Worm (Caenorhabditis elegans): ENCODE results near the gene nas-1.

nas-1 gene

ce11 chrIII:13439415-13439814 is 33.8 kb downstream of the nas-1 start, which contains the start of gene ciao-2B:
Gene ciao-2B, minus strand, starts transcription at chrIII:13439544.
- TF ChIP-seq fkh-4 (tag; optimal IDR thresholded peaks at IDR 0.05; ENCODE audit: borderline replicate concordance): peak; percentile 5
- peak; percentile 79 to 89 (median 87) for TF ChIP-seq dpl-1 (GFP tag; optimal IDR thresholded peaks at IDR 0.05)
- no peak for TF ChIP-seq fkh-8 (tag; optimal IDR thresholded peaks at IDR 0.05)
- peak; percentile 9; the same call in 1 of the 2 replicates for TF ChIP-seq unc-98 (GFP tag; IDR thresholded peaks at IDR 0.05)
- TF ChIP-seq C04F5.9 (tag; optimal IDR thresholded peaks at IDR 0.05): no peak
- TF ChIP-seq skn-1 (tag; optimal IDR thresholded peaks at IDR 0.05): peak; percentile 19
- no peak for TF ChIP-seq nhr-20 (tag; optimal IDR thresholded peaks at IDR 0.05)
- peak; percentile 62 for TF ChIP-seq nhr-90 (tag; optimal IDR thresholded peaks at IDR 0.05; ENCODE audit: poor library complexity)
- TF ChIP-seq ces-1 (GFP tag; optimal IDR thresholded peaks at IDR 0.05): no peak
- TF ChIP-seq mep-1 (tag; optimal IDR thresholded peaks at IDR 0.05): peak; percentile 0
- TF ChIP-seq lir-3 (tag; optimal IDR thresholded peaks at IDR 0.05; ENCODE audit: poor library complexity): peak; percentile 76
- no peak for TF ChIP-seq ztf-4 (tag; optimal IDR thresholded peaks at IDR 0.05)
- peak in 1 of 2 experiments; percentile 47 for TF ChIP-seq ztf-11 (tag; optimal IDR thresholded peaks at IDR 0.05)
- no peak for TF ChIP-seq unc-86 (tag; optimal IDR thresholded peaks at IDR 0.05)
- TF ChIP-seq Y116A8C.19 (tag; optimal IDR thresholded peaks at IDR 0.05; ENCODE audit: borderline replicate concordance): no peak
- peak; percentile 83 for TF ChIP-seq ceh-90 (tag; optimal IDR thresholded peaks at IDR 0.05)
- TF ChIP-seq aly-2 (tag; optimal IDR thresholded peaks at IDR 0.05): no peak
- TF ChIP-seq dsc-1 (tag; optimal IDR thresholded peaks at IDR 0.05): peak; percentile 52
- peak; percentile 59 for TF ChIP-seq tbx-2 (tag; optimal IDR thresholded peaks at IDR 0.05)
- TF ChIP-seq sox-4 (tag; optimal IDR thresholded peaks at IDR 0.05): peak; percentile 6
- TF ChIP-seq jun-1 (tag; optimal IDR thresholded peaks at IDR 0.05): no peak
- TF ChIP-seq egl-13 (tag; optimal IDR thresholded peaks at IDR 0.05): peak; percentile 15
- TF ChIP-seq isw-1 (GFP tag; IDR thresholded peaks at IDR 0.05): 0 out of 2 replicates have a peak, but pooled peaks have one; percentile 22
- peak; percentile 55 for TF ChIP-seq irx-1 (tag; optimal IDR thresholded peaks at IDR 0.05)
- TF ChIP-seq hlh-4 (tag; optimal IDR thresholded peaks at IDR 0.05): no peak
- TF ChIP-seq lin-35 (GFP tag; optimal IDR thresholded peaks at IDR 0.05): peak; percentile 87 to 93
- peak; percentile 58 for TF ChIP-seq nhr-71 (tag; optimal IDR thresholded peaks at IDR 0.05)
- TF ChIP-seq lin-39 (tag; optimal IDR thresholded peaks at IDR 0.05): peak; percentile 20
- no peak for TF ChIP-seq aha-1 (tag; optimal IDR thresholded peaks at IDR 0.05)
- TF ChIP-seq lsy-2 (tag; optimal IDR thresholded peaks at IDR 0.05): peak; percentile 38 to 71
- TF ChIP-seq snu-23 (GFP tag; optimal IDR thresholded peaks at IDR 0.05): peak; percentile 29
- peak in 1 of 3 experiments; percentile 35 for TF ChIP-seq ceh-82 (tag; optimal IDR thresholded peaks at IDR 0.05)
- peak; percentile 25 to 88 for TF ChIP-seq efl-1 (optimal IDR thresholded peaks at IDR 0.05)
- peak; percentile 91 to 99 for TF ChIP-seq efl-1 (GFP tag; optimal IDR thresholded peaks at IDR 0.05 in 1 of 2)
- peak; percentile 19 for TF ChIP-seq xbp-1 (tag; optimal IDR thresholded peaks at IDR 0.05)
- peak; percentile 66 for TF ChIP-seq nhr-85 (tag)
- peak; percentile 70 for TF ChIP-seq nhr-47 (tag; optimal IDR thresholded peaks at IDR 0.05)
- TF ChIP-seq blmp-1 (tag; optimal IDR thresholded peaks at IDR 0.05): no peak

- TF ChIP-seq sptf-1 (tag; optimal IDR thresholded peaks at IDR 0.05) (no peak), lir-3 (tag; optimal IDR thresholded peaks at IDR 0.05; ENCODE audit: poor library complexity) (no peak), aha-1 (tag; optimal IDR thresholded peaks at IDR 0.05) (no peak), mep-1 (tag; optimal IDR thresholded peaks at IDR 0.05) (no peak), unc-62 (GFP tag; optimal IDR thresholded peaks at IDR 0.05) (no peak), elt-2 (tag; optimal IDR thresholded peaks at IDR 0.05) (no peak), sox-4 (tag; optimal IDR thresholded peaks at IDR 0.05) (no peak), egl-13 (tag; optimal IDR thresholded peaks at IDR 0.05) (no peak), irx-1 (tag; optimal IDR thresholded peaks at IDR 0.05) (no peak), skn-1 (tag; optimal IDR thresholded peaks at IDR 0.05) (no peak)
Measured at ce11 chrIII:13452824-13453223, 47.2 kb downstream of the nas-1 start.
